Fruit fly (Drosophila melanogaster) whole organism, embryonic: ENCODE results near the gene Sk2.

ENCODE experiments used
- ATbp ChIP-seq: fragments of 200-800 bp; sonication (Bioruptor generic); optimal IDR thresholded peaks from 2 replicates; lab custom pipeline; 2017; ENCODE audit warnings: missing biosample characterization, mild to moderate bottlenecking, missing genetic modification characterization, missing genetic modification reagents
- Abd-B ChIP-seq: fragments of 200-800 bp; sonication (Bioruptor generic); optimal IDR thresholded peaks from 2 replicates; lab custom pipeline; 2018; ENCODE audit warnings: missing biosample characterization, mild to moderate bottlenecking, missing genetic modification characterization, moderate library complexity
- Atf6 ChIP-seq: fragments of 200-800 bp; sonication (Bioruptor generic); IDR thresholded peaks from 2 replicates; pipeline ENCODE4 v1.3.6; 2022; ENCODE audit warnings: missing biosample characterization, missing genetic modification characterization
- CG10147 ChIP-seq: fragments of 200-800 bp; sonication (Bioruptor generic); optimal IDR thresholded peaks from 2 replicates; lab custom pipeline; 2019; ENCODE audit warnings: missing biosample characterization, mild to moderate bottlenecking, missing genetic modification characterization, moderate library complexity
- CG11093 ChIP-seq: fragments of 200-800 bp; sonication (Bioruptor generic); IDR thresholded peaks from 3 replicates; pipeline ENCODE4 v1.3.6; 2022; ENCODE audit warnings: missing biosample characterization, missing genetic modification characterization
- CG11695 ChIP-seq: fragments of 200-800 bp; sonication (Bioruptor generic); IDR thresholded peaks from 3 replicates; pipeline ENCODE4 v1.3.6; 2022; ENCODE audit warnings: missing biosample characterization, missing genetic modification characterization
- CG12104 ChIP-seq: fragments of 200-800 bp; sonication (Bioruptor generic); optimal IDR thresholded peaks from 3 replicates; lab custom pipeline; 2016; ENCODE audit warnings: missing biosample characterization, missing genetic modification characterization
- CG12219 ChIP-seq: fragments of 200-800 bp; sonication (Bioruptor generic); optimal IDR thresholded peaks from 3 replicates; lab custom pipeline; 2018; ENCODE audit warnings: missing biosample characterization, mild to moderate bottlenecking, missing genetic modification characterization
- CG13894 ChIP-seq: fragments of 200-800 bp; sonication (Bioruptor generic); optimal IDR thresholded peaks from 3 replicates; lab custom pipeline; 2018; ENCODE audit warnings: missing biosample characterization, mild to moderate bottlenecking, missing genetic modification characterization, moderate library complexity
- CG16813 ChIP-seq: fragments of 200-800 bp; sonication (Bioruptor generic); IDR thresholded peaks from 3 replicates; pipeline ENCODE4 v1.3.6; 2022; ENCODE audit warnings: missing biosample characterization, missing genetic modification characterization; ENCODE audit not compliant: partially characterized antibody
- CG17186 ChIP-seq: fragments of 200-800 bp; sonication (Bioruptor generic); optimal IDR thresholded peaks from 3 replicates; lab custom pipeline; 2017; ENCODE audit warnings: missing biosample characterization, missing genetic modification reagents, missing genetic modification characterization
- CG17385 ChIP-seq: fragments of 200-800 bp; sonication (Bioruptor generic); optimal IDR thresholded peaks from 3 replicates; lab custom pipeline; 2018; ENCODE audit warnings: missing biosample characterization, mild to moderate bottlenecking, missing genetic modification characterization
- CG1792 ChIP-seq: fragments of 200-800 bp; sonication (Bioruptor generic); optimal IDR thresholded peaks from 2 replicates; lab custom pipeline; 2016; ENCODE audit warnings: missing biosample characterization, missing genetic modification characterization
- CG1832 ChIP-seq: fragments of 200-800 bp; sonication (Bioruptor generic); optimal IDR thresholded peaks from 2 replicates; lab custom pipeline; 2017; ENCODE audit warnings: missing biosample characterization, mild to moderate bottlenecking, missing genetic modification characterization, inconsistent platforms
- CG2116 ChIP-seq: fragments of 200-800 bp; sonication (Bioruptor generic); optimal IDR thresholded peaks from 3 replicates; lab custom pipeline; 2018; ENCODE audit warnings: missing biosample characterization, mild to moderate bottlenecking, missing genetic modification characterization
- CG32532 ChIP-seq: fragments of 200-800 bp; sonication (Bioruptor generic); IDR thresholded peaks from 2 replicates; pipeline ENCODE4 v1.3.6; 2022; ENCODE audit warnings: missing biosample characterization, missing genetic modification characterization
- CG3995 ChIP-seq: fragments of 200-800 bp; sonication (Bioruptor generic); optimal IDR thresholded peaks from 3 replicates; lab custom pipeline; 2016; ENCODE audit warnings: missing biosample characterization, missing genetic modification characterization
- CG5245 ChIP-seq: fragments of 200-800 bp; sonication (Bioruptor generic); optimal IDR thresholded peaks from 3 replicates; lab custom pipeline; 2016; ENCODE audit warnings: missing biosample characterization, missing genetic modification characterization
- CG6254 ChIP-seq: fragments of 200-800 bp; sonication (Bioruptor generic); optimal IDR thresholded peaks from 3 replicates; lab custom pipeline; 2017; ENCODE audit warnings: mild to moderate bottlenecking, missing biosample characterization, missing genetic modification reagents, missing genetic modification characterization
- CG8924 ChIP-seq: fragments of 200-800 bp; optimal IDR thresholded peaks from 3 replicates; lab custom pipeline; 2019; ENCODE audit warnings: missing biosample characterization, mild to moderate bottlenecking, missing genetic modification characterization, moderate library complexity
- CG9817 ChIP-seq: fragments of 200-800 bp; sonication (Bioruptor generic); optimal IDR thresholded peaks from 2 replicates; lab custom pipeline; 2018; ENCODE audit warnings: missing biosample characterization, mild to moderate bottlenecking, missing genetic modification characterization, moderate library complexity
- Camta ChIP-seq: fragments of 200-800 bp; sonication (Bioruptor generic); optimal IDR thresholded peaks from 2 replicates; lab custom pipeline; 2016; ENCODE audit warnings: missing biosample characterization, missing genetic modification characterization
- D ChIP-seq, 2 experiments: fragments of 200-800 bp in 1 of 2; fragments of >200 bp in 1 of 2; sonication (Bioruptor generic) in 1 of 2; optimal IDR thresholded peaks; 2 replicates in 1 of 2; 3 replicates in 1 of 2; lab custom pipeline; 2017; ENCODE audit warnings: mild to moderate bottlenecking in 1 of 2, missing biosample characterization in 1 of 2, missing genetic modification characterization in 1 of 2, missing genetic modification reagents in 1 of 2
- Gsc ChIP-seq: fragments of 200-800 bp; sonication (Bioruptor generic); IDR thresholded peaks from 2 replicates; pipeline ENCODE4 v1.3.6; 2022; ENCODE audit warnings: missing biosample characterization, missing genetic modification characterization
- H15 ChIP-seq: fragments of 200-800 bp; sonication (Bioruptor generic); IDR thresholded peaks from 3 replicates; pipeline ENCODE4 v1.3.6; 2022; ENCODE audit warnings: missing biosample characterization, missing genetic modification characterization
- Hmx ChIP-seq: fragments of 200-800 bp; sonication (Bioruptor generic); optimal IDR thresholded peaks from 2 replicates; lab custom pipeline; 2016; ENCODE audit warnings: missing biosample characterization, missing genetic modification characterization
- Jarid2 ChIP-seq: fragments of 200-800 bp; sonication (Bioruptor generic); optimal IDR thresholded peaks from 3 replicates; lab custom pipeline; 2017; ENCODE audit warnings: mild to moderate bottlenecking, missing biosample characterization, missing genetic modification reagents, missing genetic modification characterization
- Mes4 ChIP-seq: fragments of 200-800 bp; sonication (Bioruptor generic); optimal IDR thresholded peaks from 2 replicates; lab custom pipeline; 2016; ENCODE audit warnings: missing biosample characterization, missing genetic modification characterization
- PHDP ChIP-seq: fragments of 200-800 bp; sonication (Bioruptor generic); optimal IDR thresholded peaks from 3 replicates; lab custom pipeline; 2018; ENCODE audit warnings: missing biosample characterization, mild to moderate bottlenecking, missing genetic modification characterization, moderate library complexity
- amos ChIP-seq: fragments of 200-800 bp; sonication (Bioruptor generic); IDR thresholded peaks from 2 replicates; pipeline ENCODE4 v1.3.6; 2022; ENCODE audit warnings: missing biosample characterization, missing genetic modification characterization; ENCODE audit not compliant: partially characterized antibody
- chm ChIP-seq: fragments of 200-800 bp; sonication (Bioruptor generic); IDR thresholded peaks from 2 replicates; pipeline ENCODE4 v1.3.6; 2022; ENCODE audit warnings: missing biosample characterization, missing genetic modification characterization
- eve ChIP-seq, 2 experiments: fragments of >200 bp; optimal IDR thresholded peaks; 2 replicates each; lab custom pipeline; 2017; ENCODE audit warnings: missing biosample characterization in 2 of 2, missing genetic modification characterization in 2 of 2
- fru ChIP-seq: fragments of >200 bp; optimal IDR thresholded peaks from 2 replicates; lab custom pipeline; 2017
- ftz-f1 ChIP-seq: fragments of 200-800 bp; sonication (Bioruptor generic); optimal IDR thresholded peaks from 2 replicates; lab custom pipeline; 2016; ENCODE audit warnings: missing biosample characterization, missing genetic modification characterization
- h ChIP-seq: fragments of >200 bp; optimal IDR thresholded peaks from 2 replicates; lab custom pipeline; 2017
- inv ChIP-seq: fragments of 200-800 bp; sonication (Bioruptor generic); IDR thresholded peaks from 2 replicates; pipeline ENCODE4 v1.3.6; 2022; ENCODE audit warnings: missing biosample characterization, missing genetic modification characterization; ENCODE audit not compliant: partially characterized antibody
- lbe ChIP-seq: fragments of 200-800 bp; sonication (Bioruptor generic); optimal IDR thresholded peaks from 2 replicates; lab custom pipeline; 2016; ENCODE audit warnings: missing biosample characterization, mild to moderate bottlenecking, missing genetic modification characterization
- luna ChIP-seq: fragments of 200-800 bp; sonication (Bioruptor generic); optimal IDR thresholded peaks from 2 replicates; lab custom pipeline; 2016; ENCODE audit warnings: missing biosample characterization, missing genetic modification characterization
- mirr ChIP-seq: fragments of 200-800 bp; sonication (Bioruptor generic); optimal IDR thresholded peaks from 3 replicates; lab custom pipeline; 2018; ENCODE audit warnings: missing biosample characterization, mild to moderate bottlenecking, missing genetic modification characterization
- nau ChIP-seq: fragments of 200-800 bp; sonication (Bioruptor generic); optimal IDR thresholded peaks from 3 replicates; lab custom pipeline; 2017; ENCODE audit warnings: missing biosample characterization, mild to moderate bottlenecking, missing genetic modification characterization, missing genetic modification reagents
- onecut ChIP-seq: fragments of 200-800 bp; sonication (Bioruptor generic); IDR thresholded peaks from 2 replicates; pipeline ENCODE4 v1.3.6; 2022; ENCODE audit warnings: missing biosample characterization, missing genetic modification characterization
- org-1 ChIP-seq: fragments of 200-800 bp; sonication (Bioruptor generic); optimal IDR thresholded peaks from 2 replicates; lab custom pipeline; 2017; ENCODE audit warnings: missing biosample characterization, missing genetic modification characterization
- prd ChIP-seq, 3 experiments: fragments of >200 bp in 2 of 3; fragments of 200-800 bp in 1 of 3; sonication (Bioruptor generic) in 1 of 3; optimal IDR thresholded peaks in 2 of 3; IDR thresholded peaks in 1 of 3; 2 replicates in 2 of 3; 3 replicates in 1 of 3; pipeline versions ENCODE4 v1.3.6 to Lab custom; 2017 to 2022; ENCODE audit warnings: missing biosample characterization in 1 of 3, missing genetic modification characterization in 1 of 3
- sd ChIP-seq: fragments of 200-800 bp; sonication (Bioruptor generic); optimal IDR thresholded peaks from 3 replicates; lab custom pipeline; 2018; ENCODE audit warnings: missing biosample characterization, mild to moderate bottlenecking, missing genetic modification characterization, moderate library complexity
- slou ChIP-seq: fragments of 200-800 bp; sonication (Bioruptor generic); optimal IDR thresholded peaks from 3 replicates; lab custom pipeline; 2016; ENCODE audit warnings: missing biosample characterization, missing genetic modification characterization
- wdn ChIP-seq: fragments of 200-800 bp; sonication (Bioruptor generic); IDR thresholded peaks from 2 replicates; pipeline ENCODE4 v1.3.6; 2022; ENCODE audit warnings: missing biosample characterization, missing genetic modification characterization
- wor ChIP-seq: fragments of 200-800 bp; sonication (Bioruptor generic); IDR thresholded peaks from 2 replicates; pipeline ENCODE4 v1.3.6; 2022; ENCODE audit warnings: missing biosample characterization, missing genetic modification characterization

The Sk2 gene

DNA sequence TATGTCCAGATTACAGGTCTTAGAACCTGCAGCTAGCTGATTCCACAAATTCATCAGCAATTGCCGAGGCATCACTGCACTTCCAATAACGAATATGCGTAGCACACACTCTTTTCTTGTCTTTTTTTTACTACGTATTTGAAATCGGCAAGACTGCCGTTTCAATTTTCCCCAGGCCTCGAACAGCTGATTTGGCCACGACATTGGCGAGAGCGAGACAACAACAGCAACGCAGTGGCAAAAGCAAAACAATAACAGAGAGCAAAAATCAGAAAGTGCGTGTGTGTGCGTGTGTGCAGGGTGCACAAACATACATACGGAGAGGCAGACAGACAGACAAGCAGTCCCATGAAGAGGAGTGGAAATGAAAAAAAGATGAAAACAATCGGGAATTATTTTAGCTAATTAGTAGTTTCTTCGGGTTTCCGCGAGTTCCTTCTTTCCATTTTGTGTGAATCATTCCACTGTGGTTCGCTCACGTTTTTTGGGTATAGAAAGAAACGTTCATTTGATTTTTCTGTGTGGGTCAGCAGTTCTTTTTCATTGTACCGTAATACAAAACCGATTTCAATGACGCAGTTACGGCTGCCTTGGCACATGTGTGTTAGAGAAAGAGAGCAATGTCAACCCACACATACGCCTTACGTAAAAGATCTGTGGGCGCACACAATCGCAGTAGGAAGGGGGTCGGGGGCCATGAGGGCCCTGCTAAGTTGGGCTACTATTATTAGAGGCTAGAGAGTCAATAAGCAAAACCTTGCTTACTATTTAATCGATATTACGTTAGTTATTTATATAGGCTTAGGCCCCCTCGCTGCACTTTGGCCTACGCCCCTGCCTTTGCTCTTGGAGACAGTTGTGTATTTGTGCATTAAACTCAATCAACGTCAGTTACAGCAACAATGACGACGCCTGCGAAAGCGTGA is 13.4 kb downstream of the Sk2 start (continued):
- TF ChIP-seq CG1792 (GFP tag; lab: Kevin White, UChicago) (peak; percentile 98), chm (GFP tag; lab: Robert Waterston, UW) (peak; percentile 99), CG8924 (tag; lab: Kevin White, UChicago) (peak; percentile 96), prd (optimal IDR thresholded peaks at IDR 0.05; lab: Kevin White, UChicago) (no peak), prd (GFP tag; IDR thresholded peaks at IDR 0.05; lab: Robert Waterston, UW) (peak; percentile 100), CG10147 (GFP tag; lab: Kevin White, UChicago) (peak; percentile 93), Gsc (GFP tag; lab: Robert Waterston, UW) (peak; percentile 97), CG11093 (GFP tag; lab: Robert Waterston, UW) (peak; percentile 99), inv (GFP tag; lab: Robert Waterston, UW) (no peak), eve (GFP tag; optimal IDR thresholded peaks at IDR 0.05; lab: Kevin White, UChicago) (peak; percentile 38 to 99), CG2116 (peak; percentile 80), CG17186 (GFP tag; lab: Kevin White, UChicago) (peak; percentile 93), Abd-B (GFP tag; lab: Kevin White, UChicago) (peak; percentile 97), wor (GFP tag; lab: Robert Waterston, UW) (peak; percentile 99), CG5245 (GFP tag; lab: Kevin White, UChicago) (peak; percentile 98), wdn (peak; percentile 99), CG9817 (peak; percentile 98), CG12104 (GFP tag; lab: Kevin White, UChicago) (peak; percentile 96), Mes4 (GFP tag; lab: Kevin White, UChicago) (peak; percentile 98), fru (lab: Kevin White, UChicago) (no peak), CG32532 (GFP tag; lab: Robert Waterston, UW) (peak; percentile 100), luna (GFP tag; lab: Kevin White, UChicago) (peak; percentile 97), slou (GFP tag; lab: Kevin White, UChicago) (peak; percentile 95), Hmx (peak; percentile 96), org-1 (GFP tag; lab: Kevin White, UChicago) (peak; percentile 99), ftz-f1 (GFP tag; lab: Kevin White, UChicago) (peak; percentile 96), CG3995 (GFP tag; lab: Kevin White, UChicago) (peak; percentile 86), H15 (peak; percentile 99), lbe (GFP tag; lab: Kevin White, UChicago) (peak; percentile 99), CG11695 (peak; percentile 98), h (lab: Kevin White, UChicago) (no peak), CG16813 (GFP tag; lab: Robert Waterston, UW) (no peak), CG12219 (GFP tag; lab: Kevin White, UChicago) (peak; percentile 98), mirr (GFP tag; lab: Kevin White, UChicago) (peak; percentile 94), sd (peak; percentile 88), nau (GFP tag; lab: Kevin White, UChicago) (peak; percentile 97), Jarid2 (GFP tag; lab: Kevin White, UChicago) (peak; percentile 87), CG6254 (GFP tag; lab: Kevin White, UChicago) (peak; percentile 91), D (optimal IDR thresholded peaks at IDR 0.05; lab: Kevin White, UChicago) (peak; percentile 1), D (GFP tag; optimal IDR thresholded peaks at IDR 0.05; lab: Kevin White, UChicago) (peak; percentile 97), Camta (GFP tag; lab: Kevin White, UChicago) (peak; percentile 98), ATbp (GFP tag; lab: Kevin White, UChicago) (peak; percentile 99), CG17385 (peak; percentile 94), onecut (peak; percentile 97), PHDP (peak; percentile 97), CG13894 (tag; lab: Kevin White, UChicago) (peak; percentile 90), Atf6 (peak; percentile 99), CG1832 (GFP tag; lab: Kevin White, UChicago) (peak; percentile 58), amos (GFP tag; lab: Robert Waterston, UW) (no peak; the same call in 1 of the 2 replicates)
